Fruit fly (Drosophila melanogaster): Measurements from ENCODE around the gene CG13689.
A peak's percentile ranks its signal among the peaks of the same experiment; 100 is the strongest.

Gene CG13689

DNA sequence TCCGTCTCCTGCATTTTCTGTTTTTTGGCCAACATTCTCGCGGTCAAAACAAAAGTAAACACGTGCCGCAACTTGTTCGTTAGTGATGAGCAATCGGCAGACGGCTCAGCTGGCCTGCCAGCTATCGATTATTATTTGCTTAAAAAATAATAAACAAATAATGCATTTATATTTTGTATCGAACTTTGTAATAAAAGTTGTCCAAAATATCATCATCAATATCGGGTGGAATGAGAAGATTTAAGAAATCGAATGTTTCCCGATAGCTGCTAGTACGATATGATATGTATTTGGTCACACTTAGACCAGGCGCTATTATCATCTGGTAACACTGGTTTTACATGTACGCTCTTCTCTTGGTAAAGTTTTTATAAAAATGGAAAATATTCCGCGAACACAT is 34.6 kb upstream of the CG13689 start, which contains the start of the genes Nle and Sf3b1 (continued):
- TF ChIP-seq bsh (GFP tag; optimal IDR thresholded peaks at IDR 0.05), result no peak
- no peak for TF ChIP-seq CG6765 (GFP tag; optimal IDR thresholded peaks at IDR 0.05)
- peak; percentile 35 for TF ChIP-seq CG13624 (GFP tag; optimal IDR thresholded peaks at IDR 0.05)
- TF ChIP-seq sima (GFP tag; optimal IDR thresholded peaks at IDR 0.05), result no peak
- no peak for TF ChIP-seq sc (optimal IDR thresholded peaks at IDR 0.05)
- TF ChIP-seq sc (GFP tag; optimal IDR thresholded peaks at IDR 0.05), result no peak
- no peak for TF ChIP-seq CG3065 (GFP tag; optimal IDR thresholded peaks at IDR 0.05)
- TF ChIP-seq peb (GFP tag; IDR thresholded peaks at IDR 0.05), result 0 out of 2 replicates have a peak, but pooled peaks have one; percentile 8
- TF ChIP-seq CG15073 (GFP tag; optimal IDR thresholded peaks at IDR 0.05), result no peak
- TF ChIP-seq CG9817 (tag; optimal IDR thresholded peaks at IDR 0.05), result peak; percentile 76
- no peak for TF ChIP-seq unpg (GFP tag; optimal IDR thresholded peaks at IDR 0.05)
- peak; percentile 80 for TF ChIP-seq nerfin-2 (GFP tag; IDR thresholded peaks at IDR 0.05; ENCODE audit: partially characterized antibody)
- TF ChIP-seq NC2α (GFP tag; optimal IDR thresholded peaks at IDR 0.05), result no peak
- peak; percentile 6 for TF ChIP-seq Nf-YB (GFP tag; optimal IDR thresholded peaks at IDR 0.05)
- peak; percentile 31 for TF ChIP-seq Lhr (GFP tag; optimal IDR thresholded peaks at IDR 0.05)
- peak; percentile 17 for TF ChIP-seq CG9609 (GFP tag; optimal IDR thresholded peaks at IDR 0.05)
- TF ChIP-seq tna (GFP tag; IDR thresholded peaks at IDR 0.05; ENCODE audit: partially characterized antibody), result peak; percentile 82
- peak; percentile 89 for TF ChIP-seq dm (GFP tag; optimal IDR thresholded peaks at IDR 0.05)
- TF ChIP-seq GATAe (GFP tag; conservative IDR thresholded peaks at IDR 0.05), result no peak
- TF ChIP-seq Meics (GFP tag; optimal IDR thresholded peaks at IDR 0.05), result no peak
- TF ChIP-seq HmgD (GFP tag; optimal IDR thresholded peaks at IDR 0.05), result no peak
- TF ChIP-seq Ets97D (GFP tag; optimal IDR thresholded peaks at IDR 0.05), result peak; percentile 71
- TF ChIP-seq CG15514 (GFP tag; optimal IDR thresholded peaks at IDR 0.05), result peak; percentile 56
- TF ChIP-seq CG15011 (GFP tag; optimal IDR thresholded peaks at IDR 0.05), result no peak
- TF ChIP-seq CG3838 (GFP tag; optimal IDR thresholded peaks at IDR 0.05), result no peak
- TF ChIP-seq mirr (GFP tag; optimal IDR thresholded peaks at IDR 0.05), result peak; percentile 45
- TF ChIP-seq CG13123 (GFP tag; optimal IDR thresholded peaks at IDR 0.05), result no peak
- TF ChIP-seq CG13894 (tag; optimal IDR thresholded peaks at IDR 0.05), result no peak
- TF ChIP-seq CG10209 (GFP tag; optimal IDR thresholded peaks at IDR 0.05), result no peak

DNA sequence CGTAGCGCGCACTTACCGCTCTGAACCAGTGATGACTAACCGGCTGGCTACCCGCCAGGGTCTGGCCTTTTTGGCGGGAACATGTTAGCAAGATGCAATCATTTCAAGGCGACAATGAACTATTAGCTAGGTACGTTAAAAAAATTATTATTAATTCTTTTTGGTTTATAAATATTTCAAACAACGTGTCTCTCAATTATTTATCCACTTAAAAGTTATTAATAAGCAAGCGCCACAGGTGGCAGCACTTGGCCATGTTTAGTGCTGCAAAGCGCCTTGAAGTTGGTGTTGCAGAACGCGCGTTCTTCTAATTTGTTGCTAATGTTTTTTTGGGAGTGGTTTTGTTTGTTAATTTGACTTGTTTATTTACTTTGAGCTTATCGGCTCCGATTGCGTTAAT is 28.4 kb upstream of the CG13689 start, which contains the start of the genes Ipk2 and cold:
Gene Ipk2, minus strand, starts transcription at position 39 of the 400 bp plus-strand sequence.
Gene cold, plus strand, starts transcription at position 66 of the 400 bp plus-strand sequence.
- TF ChIP-seq MBD-R2 (GFP tag; IDR thresholded peaks at IDR 0.05) (peak; percentile 97), Abd-B (GFP tag; optimal IDR thresholded peaks at IDR 0.05) (peak; percentile 86), B-H2 (GFP tag; optimal IDR thresholded peaks at IDR 0.05) (peak; percentile 87), CG10462 (GFP tag; optimal IDR thresholded peaks at IDR 0.05) (peak; percentile 34), CG10979 (tag; optimal IDR thresholded peaks at IDR 0.05) (peak; percentile 67), Meics (GFP tag; optimal IDR thresholded peaks at IDR 0.05) (peak; percentile 83), p53 (GFP tag; optimal IDR thresholded peaks at IDR 0.05) (peak; percentile 13), CG10274 (GFP tag; optimal IDR thresholded peaks at IDR 0.05) (peak; percentile 60), CG7556 (GFP tag; optimal IDR thresholded peaks at IDR 0.05) (peak; percentile 80), CG3065 (GFP tag; optimal IDR thresholded peaks at IDR 0.05) (peak; percentile 68), ind (GFP tag; optimal IDR thresholded peaks at IDR 0.05) (peak; percentile 83), E2f2 (GFP tag; IDR thresholded peaks at IDR 0.05) (peak; percentile 78), ci (GFP tag; IDR thresholded peaks at IDR 0.05) (peak; percentile 60), insv (GFP tag; optimal IDR thresholded peaks at IDR 0.05) (peak in 1 of 2 experiments; percentile 40), CG11093 (GFP tag; IDR thresholded peaks at IDR 0.05) (peak; percentile 48; the same call in 1 of the 3 replicates), CG12299 (tag; optimal IDR thresholded peaks at IDR 0.05) (peak; percentile 78), Dek (tag; optimal IDR thresholded peaks at IDR 0.05) (peak; percentile 58), gsb (GFP tag; IDR thresholded peaks at IDR 0.05) (0 out of 2 replicates have a peak, but pooled peaks have one; percentile 5), Elba2 (GFP tag; optimal IDR thresholded peaks at IDR 0.05) (peak; percentile 35), CG13624 (GFP tag; optimal IDR thresholded peaks at IDR 0.05) (peak; percentile 91), TFAM (GFP tag; optimal IDR thresholded peaks at IDR 0.05) (no peak), CG8290 (GFP tag; optimal IDR thresholded peaks at IDR 0.05) (peak; percentile 69), CG8290 (tag; optimal IDR thresholded peaks at IDR 0.05) (peak in 1 of 2 experiments; percentile 23), tup (GFP tag; optimal IDR thresholded peaks at IDR 0.05) (peak; percentile 88), lmd (GFP tag; IDR thresholded peaks at IDR 0.05) (peak; percentile 86)

Data from whole organism, embryonic.